Worm (Caenorhabditis elegans) whole organism, mixed stage, embryonic: Measurements from ENCODE around the gene ZK262.20.

Source experiments
- M03D4.4 ChIP-seq: sonication (generic microtip); optimal IDR thresholded peaks from 2 replicates; lab custom pipeline; 2017; ENCODE audit warnings: mild to moderate bottlenecking, missing genetic modification characterization, missing compliant biosample characterization
- bed-3 ChIP-seq: fragments of 200-800 bp; sonication (Bioruptor generic); optimal IDR thresholded peaks from 3 replicates; lab custom pipeline; 2018; ENCODE audit warnings: mild to moderate bottlenecking, missing genetic modification characterization, moderate library complexity, missing compliant biosample characterization
- blmp-1 ChIP-seq: fragments of 150-350 bp; optimal IDR thresholded peaks from 2 replicates; lab custom pipeline; 2014; ENCODE audit warnings: missing biosample characterization, missing genetic modification characterization
- ceh-39 ChIP-seq: fragments of 150-350 bp; optimal IDR thresholded peaks from 2 replicates; lab custom pipeline; 2014; ENCODE audit warnings: missing biosample characterization, missing genetic modification characterization
- ceh-43 ChIP-seq: fragments of 200-800 bp; sonication (Bioruptor generic); optimal IDR thresholded peaks from 2 replicates; lab custom pipeline; 2018; ENCODE audit warnings: mild to moderate bottlenecking, missing genetic modification characterization, moderate library complexity, missing compliant biosample characterization
- cnd-1 ChIP-seq: fragments of 200-800 bp; sonication (Bioruptor generic); optimal IDR thresholded peaks from 2 replicates; lab custom pipeline; 2018; ENCODE audit warnings: mild to moderate bottlenecking, missing genetic modification characterization, missing compliant biosample characterization
- drap-1 ChIP-seq: fragments of 200-800 bp; sonication (Bioruptor generic); optimal IDR thresholded peaks from 3 replicates; lab custom pipeline; 2018; ENCODE audit warnings: mild to moderate bottlenecking, missing genetic modification characterization, missing compliant biosample characterization
- elt-1 ChIP-seq: sonication (generic microtip); optimal IDR thresholded peaks from 2 replicates; lab custom pipeline; 2017; ENCODE audit warnings: missing genetic modification characterization, mild to moderate bottlenecking, missing compliant biosample characterization, antibody characterized with exemption, moderate library complexity, borderline replicate concordance; ENCODE audit not compliant: insufficient read depth
- flh-1 ChIP-seq: fragments of 200-800 bp; sonication (Bioruptor generic); optimal IDR thresholded peaks from 2 replicates; lab custom pipeline; 2018; ENCODE audit warnings: mild to moderate bottlenecking, missing genetic modification characterization, moderate library complexity, missing compliant biosample characterization
- hlh-1 ChIP-seq: fragments of 150-350 bp; optimal IDR thresholded peaks from 2 replicates; lab custom pipeline; 2014; ENCODE audit warnings: missing biosample characterization, missing genetic modification reagents, missing genetic modification characterization
- lin-13 ChIP-seq: fragments of 150-350 bp; optimal IDR thresholded peaks from 2 replicates; lab custom pipeline; 2014; ENCODE audit warnings: missing biosample characterization, missing genetic modification characterization
- lin-32 ChIP-seq: fragments of 200-800 bp; sonication (Bioruptor generic); optimal IDR thresholded peaks from 2 replicates; lab custom pipeline; 2018; ENCODE audit warnings: mild to moderate bottlenecking, missing genetic modification characterization, missing compliant biosample characterization
- lsy-2 ChIP-seq: fragments of 150-350 bp; optimal IDR thresholded peaks from 2 replicates; lab custom pipeline; 2014; ENCODE audit warnings: missing biosample characterization, missing genetic modification characterization
- mab-5 ChIP-seq: fragments of 150-350 bp; optimal IDR thresholded peaks from 2 replicates; lab custom pipeline; 2014; ENCODE audit warnings: missing biosample characterization, missing genetic modification characterization
- mep-1 ChIP-seq: fragments of 150-350 bp; optimal IDR thresholded peaks from 2 replicates; lab custom pipeline; 2017; ENCODE audit warnings: missing biosample characterization, missing genetic modification reagents, missing genetic modification characterization, inconsistent platforms
- mls-2 ChIP-seq: sonication (generic microtip); optimal IDR thresholded peaks from 2 replicates; lab custom pipeline; 2016; ENCODE audit warnings: mild to moderate bottlenecking, missing genetic modification characterization, moderate library complexity, missing compliant biosample characterization
- nhr-2 ChIP-seq: fragments of 150-350 bp; optimal IDR thresholded peaks from 2 replicates; lab custom pipeline; 2014; ENCODE audit warnings: missing biosample characterization, missing genetic modification characterization
- nhr-237 ChIP-seq: fragments of 150-350 bp; optimal IDR thresholded peaks from 2 replicates; lab custom pipeline; 2014; ENCODE audit warnings: missing biosample characterization, missing genetic modification characterization
- nhr-28 ChIP-seq: fragments of 150-350 bp; optimal IDR thresholded peaks from 2 replicates; lab custom pipeline; 2014; ENCODE audit warnings: missing biosample characterization, missing genetic modification characterization
- pha-4 ChIP-seq: fragments of 150-350 bp; optimal IDR thresholded peaks from 2 replicates; lab custom pipeline; 2018; ENCODE audit warnings: missing biosample characterization, missing genetic modification reagents, missing genetic modification characterization
- sem-2 ChIP-seq: fragments of 200-800 bp; sonication (Bioruptor generic); optimal IDR thresholded peaks from 2 replicates; lab custom pipeline; 2018; ENCODE audit warnings: mild to moderate bottlenecking, missing genetic modification characterization, missing compliant biosample characterization
- snpc-4 ChIP-seq: fragments of 150-350 bp; optimal IDR thresholded peaks from 2 replicates; lab custom pipeline; 2014; ENCODE audit warnings: missing biosample characterization, missing genetic modification characterization
- tbx-8 ChIP-seq: fragments of 200-800 bp; sonication (Bioruptor generic); optimal IDR thresholded peaks from 2 replicates; lab custom pipeline; 2018; ENCODE audit warnings: mild to moderate bottlenecking, missing genetic modification characterization, moderate library complexity, missing compliant biosample characterization
- unc-120 ChIP-seq: sonication (generic microtip); optimal IDR thresholded peaks from 2 replicates; lab custom pipeline; 2017; ENCODE audit warnings: missing genetic modification characterization, missing compliant biosample characterization; ENCODE audit not compliant: poor library complexity, severe bottlenecking
- unc-39 ChIP-seq: fragments of 150-350 bp; optimal IDR thresholded peaks from 2 replicates; lab custom pipeline; 2014; ENCODE audit warnings: missing biosample characterization, missing genetic modification characterization
- unc-62 ChIP-seq: fragments of 150-350 bp; optimal IDR thresholded peaks from 2 replicates; lab custom pipeline; 2014; ENCODE audit warnings: missing biosample characterization, missing genetic modification reagents, missing genetic modification characterization
- zip-8 ChIP-seq: fragments of 150-350 bp; optimal IDR thresholded peaks from 2 replicates; lab custom pipeline; 2014; ENCODE audit warnings: missing biosample characterization, missing genetic modification characterization

Gene ZK262.20

ce11 chrV:18438081-18438480 is 3.2 kb upstream of the ZK262.20 start, which contains the start of gene ZK262.8:
TSS of gene ZK262.8 (plus strand) at chrV:18438381.
- no peak for TF ChIP-seq M03D4.4
- no peak for TF ChIP-seq nhr-237 (tag; lab: Kevin White, UChicago)

- TF ChIP-seq snpc-4 (tag; lab: Kevin White, UChicago) (no peak), nhr-237 (tag; lab: Kevin White, UChicago) (no peak), drap-1 (no peak), sem-2 (GFP tag; lab: Kevin White, UChicago) (no peak), ceh-39 (no peak), mls-2 (tag; lab: Kevin White, UChicago) (no peak), lsy-2 (tag; lab: Kevin White, UChicago) (no peak), lin-32 (GFP tag; lab: Kevin White, UChicago) (no peak), pha-4 (tag; lab: Kevin White, UChicago) (no peak), mab-5 (tag; lab: Kevin White, UChicago) (no peak), tbx-8 (no peak), nhr-2 (no peak), nhr-28 (no peak), blmp-1 (no peak), cnd-1 (tag; lab: Kevin White, UChicago) (no peak), unc-39 (tag; lab: Kevin White, UChicago) (no peak), hlh-1 (no peak), lin-13 (no peak), ceh-43 (no peak), elt-1 (tag; lab: Kevin White, UChicago) (no peak)
These were observed 3.4 kb downstream of the ZK262.20 start, which contains the start of gene srw-82 for ce11 chrV:18431450-18431849. TSS of gene srw-82 (plus strand) at chrV:18431750.

- TF ChIP-seq bed-3 (GFP tag; lab: Kevin White, UChicago) = no peak
- TF ChIP-seq drap-1 = peak; percentile 3
These were observed 4.0 kb downstream of the ZK262.20 start for ce11 chrV:18430826-18431225.

ce11 chrV:18426280-18426679 is 8.6 kb downstream of the ZK262.20 start, which contains the start of gene srw-83:
TSS of gene srw-83 (plus strand) at chrV:18426580.
- no peak for TF ChIP-seq snpc-4 (tag; lab: Kevin White, UChicago)
- TF ChIP-seq mab-5 (tag; lab: Kevin White, UChicago) = no peak
- TF ChIP-seq ceh-43 = no peak
- TF ChIP-seq lin-13 = no peak

- TF ChIP-seq lsy-2 (tag; lab: Kevin White, UChicago) = no peak
- no peak for TF ChIP-seq mep-1 (tag; lab: Kevin White, UChicago)
- no peak for TF ChIP-seq bed-3 (GFP tag; lab: Kevin White, UChicago)
These were observed 9.3 kb downstream of the ZK262.20 start, which contains the start of gene ZK262.19 for ce11 chrV:18425544-18425943. TSS of gene ZK262.19 (minus strand) at chrV:18425644.

ce11 chrV:18424471-18424870 is 10.4 kb downstream of the ZK262.20 start, which contains the start of gene ZK262.4:
TSS of gene ZK262.4 (minus strand) at chrV:18424571.
- TF ChIP-seq unc-62 (GFP tag; lab: Kevin White, UChicago) (no peak), pha-4 (tag; lab: Kevin White, UChicago) (no peak), unc-120 (tag; lab: Kevin White, UChicago) (no peak), nhr-237 (tag; lab: Kevin White, UChicago) (no peak), blmp-1 (no peak), drap-1 (no peak), mab-5 (tag; lab: Kevin White, UChicago) (no peak), ceh-43 (no peak), bed-3 (GFP tag; lab: Kevin White, UChicago) (no peak), flh-1 (GFP tag; lab: Kevin White, UChicago) (no peak)

ce11 chrV:18420797-18421196 is 14.1 kb downstream of the ZK262.20 start, which contains the start of gene srj-26:
TSS of gene srj-26 (plus strand) at chrV:18421097.
- TF ChIP-seq mls-2 (tag; lab: Kevin White, UChicago) (no peak), unc-120 (tag; lab: Kevin White, UChicago) (no peak), cnd-1 (tag; lab: Kevin White, UChicago) (no peak), unc-39 (tag; lab: Kevin White, UChicago) (no peak), unc-62 (GFP tag; lab: Kevin White, UChicago) (no peak), ceh-39 (no peak), flh-1 (GFP tag; lab: Kevin White, UChicago) (no peak), zip-8 (no peak), hlh-1 (no peak)
- TF ChIP-seq, all 35 proteins: peak for 0
